Worm (Caenorhabditis elegans): ENCODE results near the gene C28D4.8.

The C28D4.8 gene

DNA sequence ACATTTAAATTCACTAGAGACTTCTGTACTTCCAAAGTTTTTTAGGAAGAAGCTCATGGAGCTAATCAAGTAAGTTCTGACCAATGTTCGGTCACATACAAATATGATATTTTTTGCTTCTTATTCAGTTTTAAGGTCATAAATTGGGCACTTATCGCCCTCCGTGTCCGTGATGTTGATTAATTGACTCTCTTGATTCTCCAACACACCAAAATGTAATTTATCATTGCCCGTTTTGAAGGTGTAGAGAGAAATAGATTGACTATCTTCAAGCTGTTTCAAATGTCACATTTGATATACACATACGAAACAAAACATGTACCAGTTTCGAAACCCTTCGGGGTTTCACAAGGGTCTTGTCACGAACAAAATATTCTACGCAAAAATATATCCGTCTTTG lies 42.5 kb upstream of the C28D4.8 start:
- TF ChIP-seq lin-39 (tag; optimal IDR thresholded peaks at IDR 0.05): peak; percentile 47
- TF ChIP-seq nhr-90 (tag; optimal IDR thresholded peaks at IDR 0.05; ENCODE audit: poor library complexity): no peak
- peak; percentile 39 for TF ChIP-seq nhr-71 (tag; optimal IDR thresholded peaks at IDR 0.05)
- TF ChIP-seq efl-3 (GFP tag; optimal IDR thresholded peaks at IDR 0.05): peak; percentile 34
- peak; percentile 15 for TF ChIP-seq tbx-2 (tag; optimal IDR thresholded peaks at IDR 0.05)
- peak; percentile 17 for TF ChIP-seq nhr-20 (tag; optimal IDR thresholded peaks at IDR 0.05)
- no peak for TF ChIP-seq ceh-88 (GFP tag; IDR thresholded peaks at IDR 0.05)
- peak; percentile 42 for TF ChIP-seq irx-1 (tag; optimal IDR thresholded peaks at IDR 0.05)
- TF ChIP-seq nhr-76 (tag; optimal IDR thresholded peaks at IDR 0.05): no peak
- no peak for TF ChIP-seq egl-13 (tag; optimal IDR thresholded peaks at IDR 0.05)
- peak; percentile 22 for TF ChIP-seq snu-23 (GFP tag; optimal IDR thresholded peaks at IDR 0.05)
- TF ChIP-seq ceh-63 (GFP tag; optimal IDR thresholded peaks at IDR 0.05): no peak
- no peak for TF ChIP-seq pax-3 (tag; optimal IDR thresholded peaks at IDR 0.05)
- no peak for TF ChIP-seq pqm-1 (tag; optimal IDR thresholded peaks at IDR 0.05)
- TF ChIP-seq nhr-237 (tag; optimal IDR thresholded peaks at IDR 0.05): no peak
- peak; percentile 66 for TF ChIP-seq vab-15 (tag; optimal IDR thresholded peaks at IDR 0.05)
- peak; percentile 86 for TF ChIP-seq nhr-85 (tag)
- peak; percentile 17 for TF ChIP-seq blmp-1 (tag; optimal IDR thresholded peaks at IDR 0.05)

DNA sequence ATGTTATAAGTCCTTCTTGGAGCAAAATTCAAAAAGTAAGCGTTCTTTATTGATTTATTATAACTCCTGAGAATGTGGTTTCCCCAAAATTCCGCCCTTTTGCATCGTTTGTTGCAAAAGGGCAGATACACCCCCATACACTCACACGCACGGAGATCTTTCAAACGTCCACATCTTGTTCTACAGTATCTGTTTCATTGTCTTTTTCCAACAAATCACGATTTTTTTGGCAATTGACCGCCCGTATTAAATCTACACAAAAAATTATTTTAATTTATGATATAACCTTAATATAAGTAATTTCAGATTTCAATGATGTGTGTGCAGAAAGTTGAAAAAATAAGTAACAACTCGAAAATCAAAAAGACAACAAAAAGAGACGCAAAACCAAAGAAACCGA lies 41.3 kb upstream of the C28D4.8 start, which contains the start of gene T13F2.4:
Gene T13F2.4, plus strand, starts transcription at position 301 of the 400 bp plus-strand sequence.
- TF ChIP-seq grh-1 (GFP tag; IDR thresholded peaks at IDR 0.05): no peak
- TF ChIP-seq unc-62 (GFP tag; optimal IDR thresholded peaks at IDR 0.05): no peak
- no peak for TF ChIP-seq zag-1 (tag; optimal IDR thresholded peaks at IDR 0.05)
- no peak for TF ChIP-seq xbp-1 (tag; optimal IDR thresholded peaks at IDR 0.05)
- TF ChIP-seq nhr-85 (tag): no peak
- no peak for TF ChIP-seq F16B12.6 (tag; optimal IDR thresholded peaks at IDR 0.05)
- no peak for TF ChIP-seq nhr-71 (tag; optimal IDR thresholded peaks at IDR 0.05)
- TF ChIP-seq ceh-90 (tag; optimal IDR thresholded peaks at IDR 0.05): no peak
- TF ChIP-seq tbx-2 (tag; optimal IDR thresholded peaks at IDR 0.05): no peak

DNA sequence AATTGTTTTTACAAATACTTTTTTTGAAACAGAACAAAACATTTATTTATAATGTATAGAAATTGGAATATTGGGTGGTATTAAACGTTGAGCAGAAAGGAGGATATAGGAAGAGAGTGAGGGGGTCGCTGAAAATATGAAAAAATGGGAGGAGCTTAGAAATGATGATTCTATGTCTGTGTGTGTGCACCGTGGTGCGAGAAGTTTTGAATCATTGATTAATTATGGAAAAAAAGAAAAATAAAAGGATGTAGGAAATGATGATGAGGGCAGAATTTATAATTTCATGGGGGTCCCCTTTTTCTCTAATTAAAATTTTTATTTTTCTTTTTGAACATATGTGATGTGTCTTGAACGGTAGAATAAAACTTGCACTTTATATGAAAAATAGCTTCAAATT lies 36.4 kb upstream of the C28D4.8 start, which contains the start of gene sre-4:
Gene sre-4, minus strand, starts transcription at position 101 of the 400 bp plus-strand sequence.
- peak; percentile 9 for TF ChIP-seq dsc-1 (tag; optimal IDR thresholded peaks at IDR 0.05)
- no peak for TF ChIP-seq mdl-1 (tag; optimal IDR thresholded peaks at IDR 0.05)
- no peak for TF ChIP-seq nhr-12 (tag; optimal IDR thresholded peaks at IDR 0.05)
- TF ChIP-seq nhr-84 (tag; optimal IDR thresholded peaks at IDR 0.05): no peak

DNA sequence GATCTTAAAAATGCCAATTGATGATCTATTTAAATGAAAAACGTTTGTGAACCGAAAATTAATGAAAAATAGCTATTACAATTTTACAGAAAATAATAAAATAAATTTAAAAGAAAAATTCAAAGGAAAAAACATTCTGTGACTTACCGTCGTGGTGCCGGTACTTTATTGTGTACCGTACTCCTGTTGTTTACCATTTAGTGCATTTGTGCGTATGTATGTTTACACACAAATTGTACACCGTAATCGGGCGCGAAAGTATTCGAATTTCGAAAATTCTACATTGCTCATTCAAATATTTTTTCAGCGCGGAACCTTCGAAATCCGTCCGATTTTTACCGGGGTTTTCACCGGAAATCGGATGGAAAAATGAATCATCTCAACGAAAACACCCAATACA lies 29.8 kb upstream of the C28D4.8 start, which contains the start of gene T13F2.6:
Gene T13F2.6, plus strand, starts transcription at position 306 of the 400 bp plus-strand sequence.
- TF ChIP-seq nhr-19 (GFP tag; conservative IDR thresholded peaks at IDR 0.05): no peak
- no peak for TF ChIP-seq ceh-88 (GFP tag; IDR thresholded peaks at IDR 0.05)
- TF ChIP-seq nhr-85 (tag): no peak

DNA sequence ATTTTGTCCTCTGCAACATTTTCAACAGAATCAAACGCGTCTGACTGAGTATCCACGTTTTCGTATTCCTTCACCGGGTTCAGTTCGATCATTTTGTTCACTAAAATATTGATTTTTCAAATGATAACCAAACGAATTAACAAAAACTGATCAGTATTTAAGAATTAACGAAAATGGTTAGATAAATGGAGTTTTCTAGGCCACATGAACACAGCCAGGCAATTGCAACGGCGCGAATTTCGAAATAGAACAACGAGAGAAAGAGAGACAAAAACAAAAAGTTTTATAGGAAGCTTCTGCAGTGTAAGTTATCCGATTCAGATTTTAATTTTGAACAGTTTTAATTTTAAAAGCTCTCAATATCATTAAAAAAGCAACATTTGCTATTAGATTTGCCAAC lies 29.3 kb upstream of the C28D4.8 start, which contains the start of gene sna-2:
Gene sna-2, minus strand, starts transcription at position 100 of the 400 bp plus-strand sequence.
- peak; percentile 54 for TF ChIP-seq tbx-2 (tag; optimal IDR thresholded peaks at IDR 0.05)
- TF ChIP-seq unc-130 (tag; optimal IDR thresholded peaks at IDR 0.05): no peak
- TF ChIP-seq grh-1 (GFP tag; IDR thresholded peaks at IDR 0.05): no peak
- peak in 2 of 3 experiments; percentile 7 to 44 for TF ChIP-seq ceh-82 (tag; optimal IDR thresholded peaks at IDR 0.05)
- peak; percentile 79 for TF ChIP-seq nhr-85 (tag)
- TF ChIP-seq swsn-7 (tag; optimal IDR thresholded peaks at IDR 0.05): peak; percentile 35
- TF ChIP-seq zag-1 (tag; optimal IDR thresholded peaks at IDR 0.05): no peak
- peak; percentile 72 for TF ChIP-seq skn-1 (tag; optimal IDR thresholded peaks at IDR 0.05)
- TF ChIP-seq xbp-1 (tag; optimal IDR thresholded peaks at IDR 0.05): peak; percentile 49
- no peak for TF ChIP-seq tlp-1 (tag; optimal IDR thresholded peaks at IDR 0.05)
- peak; percentile 91 for TF ChIP-seq rnt-1 (tag; optimal IDR thresholded peaks at IDR 0.05)
- no peak for TF ChIP-seq sox-4 (tag; optimal IDR thresholded peaks at IDR 0.05)
- no peak for TF ChIP-seq unc-62 (GFP tag; optimal IDR thresholded peaks at IDR 0.05)
- TF ChIP-seq fos-1 (tag; optimal IDR thresholded peaks at IDR 0.05): peak; percentile 30
- no peak for TF ChIP-seq nhr-76 (tag; optimal IDR thresholded peaks at IDR 0.05)
- peak; percentile 83 for TF ChIP-seq lir-3 (tag; optimal IDR thresholded peaks at IDR 0.05; ENCODE audit: poor library complexity)
- TF ChIP-seq C34B4.2 (tag; optimal IDR thresholded peaks at IDR 0.05): no peak
- no peak for TF ChIP-seq egl-13 (tag; optimal IDR thresholded peaks at IDR 0.05)
- TF ChIP-seq dsc-1 (tag; optimal IDR thresholded peaks at IDR 0.05): peak; percentile 30
- peak; percentile 67 for TF ChIP-seq blmp-1 (tag; optimal IDR thresholded peaks at IDR 0.05)
- TF ChIP-seq elt-3 (tag; optimal IDR thresholded peaks at IDR 0.05): peak in 2 of 6 experiments; percentile 32 to 33
- peak; percentile 87 to 95 (median 91) for TF ChIP-seq dpl-1 (GFP tag; optimal IDR thresholded peaks at IDR 0.05)
- TF ChIP-seq pax-3 (tag; optimal IDR thresholded peaks at IDR 0.05): peak; percentile 66
- peak; percentile 59 for TF ChIP-seq nhr-47 (tag; optimal IDR thresholded peaks at IDR 0.05)
- TF ChIP-seq hlh-17 (GFP tag; optimal IDR thresholded peaks at IDR 0.05; ENCODE audit: borderline replicate concordance): no peak
- TF ChIP-seq C16A3.4 (tag; optimal IDR thresholded peaks at IDR 0.05): peak; percentile 65
